Fruit fly (Drosophila melanogaster) whole organism, embryonic: ENCODE results near the gene Tasp1.
A peak's percentile ranks its signal among the peaks of the same experiment; 100 is the strongest.

ENCODE experiments used
- CG10321 ChIP-seq: fragments of 200-800 bp; sonication (Bioruptor generic); IDR thresholded peaks from 2 replicates; pipeline ENCODE4 v1.3.6; 2022; ENCODE audit warnings: missing biosample characterization, missing genetic modification characterization
- CG11723 ChIP-seq: fragments of 200-800 bp; sonication (Bioruptor generic); optimal IDR thresholded peaks from 2 replicates; lab custom pipeline; 2017; ENCODE audit warnings: missing biosample characterization, mild to moderate bottlenecking, missing genetic modification characterization
- CG1233 ChIP-seq: fragments of 200-800 bp; sonication (Bioruptor generic); optimal IDR thresholded peaks from 4 replicates; lab custom pipeline; 2018; ENCODE audit warnings: missing biosample characterization, mild to moderate bottlenecking, missing genetic modification characterization
- CG12942 ChIP-seq: fragments of 200-800 bp; sonication (Bioruptor generic); optimal IDR thresholded peaks from 3 replicates; lab custom pipeline; 2016; ENCODE audit warnings: missing biosample characterization, missing genetic modification characterization
- CG15514 ChIP-seq: fragments of 200-800 bp; sonication (Bioruptor generic); optimal IDR thresholded peaks from 3 replicates; lab custom pipeline; 2017; ENCODE audit warnings: missing biosample characterization, missing genetic modification characterization, mild to moderate bottlenecking, moderate library complexity, missing genetic modification reagents
- CG1602 ChIP-seq: fragments of 200-800 bp; sonication (Bioruptor generic); optimal IDR thresholded peaks from 3 replicates; lab custom pipeline; 2016; ENCODE audit warnings: missing biosample characterization, missing genetic modification characterization
- CG16815 ChIP-seq: fragments of 200-800 bp; sonication (Bioruptor generic); optimal IDR thresholded peaks from 3 replicates; lab custom pipeline; 2017; ENCODE audit warnings: missing biosample characterization, mild to moderate bottlenecking, missing genetic modification characterization
- CG16863 ChIP-seq: fragments of 200-800 bp; sonication (Bioruptor generic); optimal IDR thresholded peaks from 3 replicates; lab custom pipeline; 2016; ENCODE audit warnings: missing biosample characterization, missing genetic modification characterization
- CG17568 ChIP-seq: fragments of 200-800 bp; sonication (Bioruptor generic); optimal IDR thresholded peaks from 2 replicates; lab custom pipeline; 2018; ENCODE audit warnings: missing biosample characterization, mild to moderate bottlenecking, missing genetic modification characterization, moderate library complexity
- CG17802 ChIP-seq: fragments of 200-800 bp; sonication (Bioruptor generic); optimal IDR thresholded peaks from 2 replicates; lab custom pipeline; 2018; ENCODE audit warnings: missing biosample characterization, mild to moderate bottlenecking, missing genetic modification characterization, moderate library complexity
- CG18011 ChIP-seq: fragments of 200-800 bp; sonication (Bioruptor generic); optimal IDR thresholded peaks from 2 replicates; lab custom pipeline; 2017; ENCODE audit warnings: missing biosample characterization, missing genetic modification characterization, mild to moderate bottlenecking, moderate library complexity, missing genotype
- CG32772 ChIP-seq: fragments of 200-800 bp; sonication (Bioruptor generic); IDR thresholded peaks from 2 replicates; pipeline ENCODE4 v1.3.6; 2022; ENCODE audit warnings: missing biosample characterization, missing genetic modification characterization
- CG34376 ChIP-seq: fragments of 200-800 bp; sonication (Bioruptor generic); optimal IDR thresholded peaks from 2 replicates; lab custom pipeline; 2018; ENCODE audit warnings: missing biosample characterization, mild to moderate bottlenecking, missing genetic modification characterization
- CG4282 ChIP-seq: fragments of 200-800 bp; sonication (Bioruptor generic); optimal IDR thresholded peaks from 2 replicates; lab custom pipeline; 2016; ENCODE audit warnings: missing biosample characterization, missing genetic modification characterization
- CG6854 ChIP-seq: fragments of 200-800 bp; sonication (Bioruptor generic); optimal IDR thresholded peaks from 3 replicates; lab custom pipeline; 2017; ENCODE audit warnings: missing biosample characterization, mild to moderate bottlenecking, missing genetic modification characterization
- CG7556 ChIP-seq: fragments of 200-800 bp; sonication (Bioruptor generic); optimal IDR thresholded peaks from 2 replicates; lab custom pipeline; 2017; ENCODE audit warnings: missing biosample characterization, mild to moderate bottlenecking, missing genetic modification characterization
- CG7839 ChIP-seq: fragments of 200-800 bp; sonication (Bioruptor generic); optimal IDR thresholded peaks from 3 replicates; lab custom pipeline; 2018; ENCODE audit warnings: missing biosample characterization, mild to moderate bottlenecking, missing genetic modification characterization, moderate library complexity
- D ChIP-seq, 2 experiments: fragments of 200-800 bp in 1 of 2; fragments of >200 bp in 1 of 2; sonication (Bioruptor generic) in 1 of 2; optimal IDR thresholded peaks; 2 replicates in 1 of 2; 3 replicates in 1 of 2; lab custom pipeline; 2017; ENCODE audit warnings: mild to moderate bottlenecking in 1 of 2, missing biosample characterization in 1 of 2, missing genetic modification characterization in 1 of 2, missing genetic modification reagents in 1 of 2
- Dref ChIP-seq: fragments of 200-800 bp; sonication (Bioruptor generic); IDR thresholded peaks from 2 replicates; pipeline ENCODE4 v1.3.6; 2022; ENCODE audit warnings: missing biosample characterization, missing genetic modification characterization
- Drgx ChIP-seq: fragments of 200-800 bp; sonication (Bioruptor generic); IDR thresholded peaks from 2 replicates; pipeline ENCODE4 v1.3.6; 2022; ENCODE audit warnings: missing biosample characterization, missing genetic modification characterization
- ERR ChIP-seq: fragments of 200-800 bp; sonication (Bioruptor generic); optimal IDR thresholded peaks from 2 replicates; lab custom pipeline; 2016; ENCODE audit warnings: missing biosample characterization, missing genetic modification characterization
- Gug ChIP-seq: fragments of 200-800 bp; sonication (Bioruptor generic); IDR thresholded peaks from 4 replicates; pipeline ENCODE4 v1.3.6; 2022; ENCODE audit warnings: missing biosample characterization, missing genetic modification characterization
- H2.0 ChIP-seq: fragments of 200-800 bp; sonication (Bioruptor generic); IDR thresholded peaks from 2 replicates; pipeline ENCODE4 v1.3.6; 2022; ENCODE audit warnings: missing biosample characterization, missing genetic modification characterization
- HLH4C ChIP-seq: fragments of 200-800 bp; sonication (Bioruptor generic); IDR thresholded peaks from 3 replicates; pipeline ENCODE4 v1.3.6; 2022; ENCODE audit warnings: missing biosample characterization, missing genetic modification characterization; ENCODE audit not compliant: partially characterized antibody
- NC2β ChIP-seq: fragments of 200-800 bp; sonication (Bioruptor generic); optimal IDR thresholded peaks from 2 replicates; lab custom pipeline; 2016; ENCODE audit warnings: missing biosample characterization, missing genetic modification characterization
- NFAT ChIP-seq: fragments of 200-800 bp; sonication (Bioruptor generic); IDR thresholded peaks from 2 replicates; pipeline ENCODE4 v1.3.6; 2022; ENCODE audit warnings: missing biosample characterization, missing genetic modification characterization
- TFAM ChIP-seq: fragments of 200-800 bp; sonication (Bioruptor generic); optimal IDR thresholded peaks from 2 replicates; lab custom pipeline; 2017; ENCODE audit warnings: missing biosample characterization, missing genetic modification characterization, inconsistent platforms
- bcd ChIP-seq: fragments of 200-800 bp; sonication (Bioruptor generic); optimal IDR thresholded peaks from 2 replicates; lab custom pipeline; 2017; ENCODE audit warnings: missing biosample characterization, mild to moderate bottlenecking, missing genetic modification characterization
- btn ChIP-seq: fragments of 200-800 bp; sonication (Bioruptor generic); optimal IDR thresholded peaks from 2 replicates; lab custom pipeline; 2016; ENCODE audit warnings: missing biosample characterization, missing genetic modification characterization
- crol ChIP-seq: fragments of 200-800 bp; sonication (Bioruptor generic); IDR thresholded peaks from 2 replicates; pipeline ENCODE4 v1.3.6; 2022; ENCODE audit warnings: missing biosample characterization, missing genetic modification characterization
- disco-r ChIP-seq: fragments of 200-800 bp; sonication (Bioruptor generic); optimal IDR thresholded peaks from 2 replicates; lab custom pipeline; 2016; ENCODE audit warnings: missing biosample characterization, missing genetic modification characterization
- gce ChIP-seq: fragments of 200-800 bp; sonication (Bioruptor generic); IDR thresholded peaks from 3 replicates; pipeline ENCODE4 v1.3.6; 2022; ENCODE audit warnings: missing biosample characterization, missing genetic modification characterization
- gem ChIP-seq: fragments of 200-800 bp; sonication (Bioruptor generic); optimal IDR thresholded peaks from 2 replicates; lab custom pipeline; 2019; ENCODE audit warnings: missing biosample characterization, mild to moderate bottlenecking, missing genetic modification characterization, moderate library complexity
- hkb ChIP-seq, 2 experiments: fragments of 200-800 bp in 1 of 2; fragments of >200 bp in 1 of 2; sonication (Bioruptor generic) in 1 of 2; IDR thresholded peaks in 1 of 2; optimal IDR thresholded peaks in 1 of 2; 2 replicates each; pipeline versions ENCODE4 v1.3.6 to Lab custom; 2017 to 2022; ENCODE audit warnings: missing biosample characterization in 1 of 2, missing genetic modification characterization in 1 of 2
- ind ChIP-seq: fragments of 200-800 bp; sonication (Bioruptor generic); optimal IDR thresholded peaks from 3 replicates; lab custom pipeline; 2016; ENCODE audit warnings: missing biosample characterization, missing genetic modification characterization
- lab ChIP-seq: fragments of 200-800 bp; sonication (Bioruptor generic); optimal IDR thresholded peaks from 3 replicates; lab custom pipeline; 2017; ENCODE audit warnings: missing biosample characterization, missing genetic modification characterization, mild to moderate bottlenecking, moderate library complexity, missing genetic modification reagents
- maf-S ChIP-seq: fragments of 200-800 bp; sonication (Bioruptor generic); optimal IDR thresholded peaks from 2 replicates; lab custom pipeline; 2016; ENCODE audit warnings: missing biosample characterization, missing genetic modification characterization
- nerfin-2 ChIP-seq: fragments of 200-800 bp; sonication (Bioruptor generic); IDR thresholded peaks from 2 replicates; pipeline ENCODE4 v1.3.6; 2022; ENCODE audit warnings: missing biosample characterization, missing genetic modification characterization; ENCODE audit not compliant: partially characterized antibody
- phol ChIP-seq: fragments of 200-800 bp; sonication (Bioruptor generic); optimal IDR thresholded peaks from 3 replicates; lab custom pipeline; 2018; ENCODE audit warnings: missing biosample characterization, mild to moderate bottlenecking, missing genetic modification characterization, moderate library complexity
- pzg ChIP-seq: fragments of 200-800 bp; sonication (Bioruptor generic); optimal IDR thresholded peaks from 3 replicates; lab custom pipeline; 2018; ENCODE audit warnings: missing biosample characterization, mild to moderate bottlenecking, missing genetic modification characterization, moderate library complexity
- rib ChIP-seq: fragments of 200-800 bp; sonication (Bioruptor generic); IDR thresholded peaks from 2 replicates; pipeline ENCODE4 v1.3.6; 2022; ENCODE audit warnings: missing biosample characterization, missing genetic modification characterization
- schlank ChIP-seq: fragments of 200-800 bp; sonication (Bioruptor generic); optimal IDR thresholded peaks from 2 replicates; lab custom pipeline; 2018; ENCODE audit warnings: missing biosample characterization, mild to moderate bottlenecking, missing genetic modification characterization
- sr ChIP-seq: fragments of 200-800 bp; sonication (Bioruptor generic); IDR thresholded peaks from 3 replicates; pipeline ENCODE4 v1.3.6; 2022; ENCODE audit warnings: missing biosample characterization, missing genetic modification characterization
- trem ChIP-seq: fragments of 200-800 bp; optimal IDR thresholded peaks from 3 replicates; lab custom pipeline; 2019; ENCODE audit warnings: missing biosample characterization, mild to moderate bottlenecking, missing genetic modification characterization, moderate library complexity
- vnd ChIP-seq: fragments of 200-800 bp; sonication (Bioruptor generic); IDR thresholded peaks from 3 replicates; pipeline ENCODE4 v1.3.6; 2022; ENCODE audit warnings: missing biosample characterization, missing genetic modification characterization; ENCODE audit not compliant: partially characterized antibody
- z ChIP-seq: fragments of 200-800 bp; sonication (Bioruptor generic); IDR thresholded peaks from 3 replicates; pipeline ENCODE4 v1.3.6; 2022; ENCODE audit warnings: missing biosample characterization, missing genetic modification characterization
- zfh1 ChIP-seq: fragments of 200-800 bp; sonication (Bioruptor generic); IDR thresholded peaks from 3 replicates; pipeline ENCODE4 v1.3.6; 2022; ENCODE audit warnings: missing biosample characterization, missing genetic modification characterization

Gene Tasp1

DNA sequence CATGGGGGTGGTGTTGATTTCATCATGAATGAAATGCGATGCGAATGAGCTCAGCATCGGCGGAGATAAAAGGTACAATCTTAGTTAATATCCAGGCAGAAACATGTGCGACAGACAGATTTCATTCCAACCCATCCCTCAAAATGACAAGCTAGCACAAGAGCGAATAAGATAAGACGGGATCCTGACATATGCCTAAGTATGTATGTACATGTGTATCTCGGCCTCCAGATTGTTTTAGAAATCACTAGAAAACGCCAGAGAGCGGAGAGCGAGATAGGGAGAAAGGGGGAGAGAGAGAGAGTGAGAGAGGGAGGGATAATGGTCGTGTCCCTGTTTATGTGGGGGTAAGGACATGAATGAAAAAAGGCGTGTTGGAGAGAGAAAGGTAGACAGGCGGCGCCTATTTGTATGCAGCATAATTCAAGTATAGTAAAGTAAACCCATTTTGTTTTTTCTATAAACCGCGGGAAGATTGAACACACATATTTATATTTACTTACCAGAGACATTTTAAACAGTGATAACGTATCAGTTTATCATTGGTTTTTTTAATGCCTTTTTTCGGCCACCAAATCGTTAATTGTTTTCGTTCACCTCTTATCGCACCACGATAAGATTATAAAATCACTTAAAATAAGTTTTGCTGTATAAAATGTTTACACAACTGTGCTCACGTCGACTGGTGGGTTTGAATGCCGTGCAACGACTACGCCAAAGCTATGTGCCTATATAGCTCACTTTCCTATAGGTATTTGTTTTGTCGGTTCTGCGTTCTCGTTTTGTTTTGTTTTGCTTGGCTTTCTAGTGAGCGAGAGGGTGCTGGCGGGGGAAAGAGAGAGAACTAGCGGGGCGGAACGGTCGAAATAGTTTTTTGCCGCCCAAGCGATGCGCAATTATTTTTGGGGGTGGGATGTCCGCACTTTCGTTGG lies 37.1 kb downstream of the Tasp1 start (continued):
- no peak for TF ChIP-seq CG12942 (GFP tag; lab: Kevin White, UChicago)
- no peak for TF ChIP-seq CG18011 (GFP tag; lab: Kevin White, UChicago)
- TF ChIP-seq btn (GFP tag; lab: Kevin White, UChicago) = no peak
- TF ChIP-seq rib = peak; percentile 38; the same call in 1 of the 2 replicates
- no peak for TF ChIP-seq TFAM (GFP tag; lab: Kevin White, UChicago)
- TF ChIP-seq sr (GFP tag; lab: Robert Waterston, UW) = 0 out of 3 replicates have a peak, but pooled peaks have one; percentile 11
- peak; percentile 36 for TF ChIP-seq CG6854 (GFP tag; lab: Kevin White, UChicago)
- peak; percentile 17 for TF ChIP-seq CG4282
- TF ChIP-seq maf-S (GFP tag; lab: Kevin White, UChicago) = no peak
- no peak for TF ChIP-seq vnd (GFP tag; lab: Robert Waterston, UW)
- no peak for TF ChIP-seq CG1602 (GFP tag; lab: Kevin White, UChicago)
- no peak for TF ChIP-seq zfh1 (GFP tag; lab: Robert Waterston, UW)
- no peak for TF ChIP-seq CG17802 (tag; lab: Kevin White, UChicago)
- no peak; the same call in 2 of the 3 replicates for TF ChIP-seq gce (GFP tag; lab: Robert Waterston, UW)
- no peak for TF ChIP-seq ERR (GFP tag; lab: Kevin White, UChicago)
- no peak for TF ChIP-seq CG16863 (GFP tag; lab: Kevin White, UChicago)
- peak; percentile 20; the same call in 1 of the 4 replicates for TF ChIP-seq Gug (GFP tag; lab: Robert Waterston, UW)
- peak; percentile 98 for TF ChIP-seq crol
- TF ChIP-seq H2.0 (GFP tag; lab: Robert Waterston, UW) = no peak
- TF ChIP-seq CG32772 (GFP tag; lab: Robert Waterston, UW) = peak; percentile 24; the same call in 1 of the 2 replicates
- TF ChIP-seq phol (tag; lab: Kevin White, UChicago) = peak; percentile 24
- no peak for TF ChIP-seq nerfin-2
- TF ChIP-seq Dref (GFP tag; lab: Robert Waterston, UW) = no peak
- TF ChIP-seq D (optimal IDR thresholded peaks at IDR 0.05; lab: Kevin White, UChicago) = peak; percentile 3
- TF ChIP-seq D (GFP tag; optimal IDR thresholded peaks at IDR 0.05; lab: Kevin White, UChicago) = no peak
- peak; percentile 85 for TF ChIP-seq lab
- peak; percentile 53 for TF ChIP-seq Drgx
- TF ChIP-seq CG7839 (tag; lab: Kevin White, UChicago) = peak; percentile 18
- TF ChIP-seq gem (tag; lab: Kevin White, UChicago) = peak; percentile 31
- TF ChIP-seq z (GFP tag; lab: Robert Waterston, UW) = 0 out of 3 replicates have a peak, but pooled peaks have one; percentile 17
- TF ChIP-seq CG34376 (GFP tag; lab: Kevin White, UChicago) = peak; percentile 95
- peak; percentile 61 for TF ChIP-seq schlank (tag; lab: Kevin White, UChicago)
- TF ChIP-seq pzg (GFP tag; lab: Kevin White, UChicago) = no peak
- no peak for TF ChIP-seq CG15514 (GFP tag; lab: Kevin White, UChicago)
- TF ChIP-seq CG17568 (GFP tag; lab: Kevin White, UChicago) = peak; percentile 58
- no peak for TF ChIP-seq trem (tag; lab: Kevin White, UChicago)
- TF ChIP-seq CG10321 (GFP tag; lab: Robert Waterston, UW) = 0 out of 2 replicates have a peak, but pooled peaks have one; percentile 24
- no peak for TF ChIP-seq ind (GFP tag; lab: Kevin White, UChicago)
- TF ChIP-seq HLH4C = no peak
- no peak for TF ChIP-seq CG16815 (GFP tag; lab: Kevin White, UChicago)
- no peak for TF ChIP-seq CG11723 (GFP tag; lab: Kevin White, UChicago)
- peak; percentile 56 for TF ChIP-seq CG7556
- no peak for TF ChIP-seq disco-r (GFP tag; lab: Kevin White, UChicago)
- TF ChIP-seq NC2β (GFP tag; lab: Kevin White, UChicago) = no peak
- peak; percentile 47; the same call in 1 of the 2 replicates for TF ChIP-seq NFAT (GFP tag; lab: Robert Waterston, UW)
- peak; percentile 39 for TF ChIP-seq CG1233 (GFP tag; lab: Kevin White, UChicago)
- peak; percentile 32 for TF ChIP-seq bcd
- TF ChIP-seq hkb (optimal IDR thresholded peaks at IDR 0.05; lab: Kevin White, UChicago) = no peak
- no peak; the same call in 1 of the 2 replicates for TF ChIP-seq hkb (GFP tag; IDR thresholded peaks at IDR 0.05; lab: Robert Waterston, UW)
